Fruit fly (Drosophila melanogaster) whole organism, wandering third instar larva: Measurements from ENCODE around the gene CG7329.

Experiments
- Abd-B ChIP-seq: fragments of >200 bp; optimal IDR thresholded peaks from 2 replicates; lab custom pipeline; 2017; ENCODE audit warnings: missing biosample characterization, missing genetic modification characterization
- CG32264 ChIP-seq: fragments of 200-800 bp; sonication (Bioruptor generic); optimal IDR thresholded peaks from 2 replicates; lab custom pipeline; 2016; ENCODE audit warnings: missing biosample characterization, missing genetic modification characterization
- Dfd ChIP-seq: fragments of >200 bp; optimal IDR thresholded peaks from 2 replicates; lab custom pipeline; 2017; ENCODE audit warnings: missing biosample characterization, missing genetic modification characterization
- Dif ChIP-seq: fragments of 200-275, 200-300 bp; sonication (Bioruptor generic); optimal IDR thresholded peaks from 2 replicates; lab custom pipeline; 2018; ENCODE audit warnings: missing biosample characterization, missing genetic modification characterization; ENCODE audit not compliant: partially characterized antibody
- HLH106 ChIP-seq: fragments of 200-800 bp; optimal IDR thresholded peaks from 3 replicates; lab custom pipeline; 2019; ENCODE audit warnings: missing biosample characterization, mild to moderate bottlenecking, missing genetic modification characterization, moderate library complexity
- Hnf4 ChIP-seq: fragments of 200-800 bp; sonication (Bioruptor generic); optimal IDR thresholded peaks from 2 replicates; lab custom pipeline; 2016; ENCODE audit warnings: missing biosample characterization, mild to moderate bottlenecking, missing genetic modification characterization
- Hr78 ChIP-seq: fragments of >200 bp; optimal IDR thresholded peaks from 2 replicates; lab custom pipeline; 2017; ENCODE audit warnings: missing biosample characterization, missing genetic modification characterization
- Hr83 ChIP-seq: fragments of 200-300 bp; sonication (Bioruptor generic); optimal IDR thresholded peaks from 2 replicates; lab custom pipeline; 2016; ENCODE audit warnings: missing biosample characterization, mild to moderate bottlenecking, missing genetic modification characterization, moderate library complexity; ENCODE audit not compliant: poor library complexity, severe bottlenecking
- Jra ChIP-seq: sonication (Bioruptor generic); optimal IDR thresholded peaks from 2 replicates; lab custom pipeline; 2016; ENCODE audit warnings: missing biosample characterization, missing genetic modification characterization
- N ChIP-seq: fragments of >200 bp; optimal IDR thresholded peaks from 2 replicates; lab custom pipeline; 2018; ENCODE audit warnings: missing biosample characterization, missing external identifiers, missing genetic modification characterization
- OdsH ChIP-seq: fragments of 200-800 bp; sonication (Bioruptor generic); optimal IDR thresholded peaks from 2 replicates; lab custom pipeline; 2016; ENCODE audit warnings: missing biosample characterization, mild to moderate bottlenecking, missing genetic modification characterization
- Rel ChIP-seq, 2 experiments: fragments of 200-800 bp; sonication (Bioruptor generic) in 1 of 2; optimal IDR thresholded peaks; 2 replicates in 1 of 2; 3 replicates in 1 of 2; lab custom pipeline; 2016 to 2019; ENCODE audit warnings: mild to moderate bottlenecking in 2 of 2, missing biosample characterization in 2 of 2, missing genetic modification characterization in 2 of 2, moderate library complexity in 1 of 2
- Sp1 ChIP-seq: fragments of 200-800 bp; sonication (Bioruptor generic); optimal IDR thresholded peaks from 3 replicates; lab custom pipeline; 2019; ENCODE audit warnings: missing biosample characterization, mild to moderate bottlenecking, missing genetic modification characterization, moderate library complexity
- br ChIP-seq: fragments of 200-800 bp; sonication (Bioruptor generic); optimal IDR thresholded peaks from 2 replicates; lab custom pipeline; 2016; ENCODE audit warnings: missing biosample characterization, missing genetic modification characterization
- brk ChIP-seq: fragments of 200-800 bp; sonication (Bioruptor generic); optimal IDR thresholded peaks from 2 replicates; lab custom pipeline; 2016; ENCODE audit warnings: missing biosample characterization, mild to moderate bottlenecking, missing genetic modification characterization
- dl ChIP-seq, 2 experiments: fragments of 175-275, 200-275 bp in 1 of 2; fragments of 200-275 bp in 1 of 2; sonication (Bioruptor generic); optimal IDR thresholded peaks; lab custom pipeline; 2018; ENCODE audit warnings: mild to moderate bottlenecking in 2 of 2, missing biosample characterization in 2 of 2, missing genetic modification characterization in 2 of 2, moderate library complexity in 2 of 2; ENCODE audit not compliant: partially characterized antibody in 2 of 2, insufficient read depth in 1 of 2
- dmrt93B ChIP-seq: fragments of 200-800 bp; sonication (Bioruptor generic); optimal IDR thresholded peaks from 2 replicates; lab custom pipeline; 2018; ENCODE audit warnings: missing biosample characterization, mild to moderate bottlenecking, missing genetic modification characterization
- dsf ChIP-seq: sonication (Bioruptor generic); optimal IDR thresholded peaks from 2 replicates; lab custom pipeline; 2016; ENCODE audit warnings: missing biosample characterization, missing genetic modification characterization, borderline replicate concordance
- ey ChIP-seq: fragments of 200-800 bp; sonication (Bioruptor generic); optimal IDR thresholded peaks from 2 replicates; lab custom pipeline; 2016; ENCODE audit warnings: missing biosample characterization, missing genetic modification characterization
- foxo ChIP-seq, 2 experiments: fragments of 200-800 bp; sonication (Bioruptor generic); optimal IDR thresholded peaks; 2 replicates in 1 of 2; 3 replicates in 1 of 2; lab custom pipeline; 2016 to 2017; ENCODE audit warnings: missing biosample characterization in 2 of 2, missing genetic modification characterization in 2 of 2
- fru ChIP-seq: fragments of 200-800 bp; sonication (Bioruptor generic); optimal IDR thresholded peaks from 3 replicates; lab custom pipeline; 2016; ENCODE audit warnings: missing biosample characterization, mild to moderate bottlenecking, missing genetic modification characterization
- h ChIP-seq: fragments of 200-800 bp; sonication (Bioruptor generic); optimal IDR thresholded peaks from 3 replicates; lab custom pipeline; 2016; ENCODE audit warnings: missing biosample characterization, mild to moderate bottlenecking, missing genetic modification characterization
- jim ChIP-seq: fragments of 175-275, 200-325 bp; sonication (Bioruptor generic); optimal IDR thresholded peaks from 2 replicates; lab custom pipeline; 2016; ENCODE audit warnings: missing biosample characterization, mild to moderate bottlenecking, missing genetic modification characterization
- lola ChIP-seq: fragments of >200 bp; optimal IDR thresholded peaks from 2 replicates; lab custom pipeline; 2017; ENCODE audit warnings: missing biosample characterization, missing genetic modification characterization
- pan ChIP-seq: fragments of >200 bp; optimal IDR thresholded peaks from 2 replicates; lab custom pipeline; 2017
- psq ChIP-seq: fragments of 200-800 bp; sonication (Bioruptor generic); optimal IDR thresholded peaks from 3 replicates; lab custom pipeline; 2017; ENCODE audit warnings: missing biosample characterization, mild to moderate bottlenecking, missing genetic modification characterization, moderate library complexity
- rgr ChIP-seq: fragments of 200-800 bp; sonication (Bioruptor generic); optimal IDR thresholded peaks from 3 replicates; lab custom pipeline; 2016; ENCODE audit warnings: missing biosample characterization, mild to moderate bottlenecking, missing genetic modification characterization
- sage ChIP-seq: fragments of 200-800 bp; sonication (Bioruptor generic); optimal IDR thresholded peaks from 2 replicates; lab custom pipeline; 2016; ENCODE audit warnings: missing biosample characterization, mild to moderate bottlenecking, missing genetic modification characterization
- sv ChIP-seq: fragments of 200-800 bp; sonication (Bioruptor generic); optimal IDR thresholded peaks from 3 replicates; lab custom pipeline; 2016; ENCODE audit warnings: missing biosample characterization, missing genetic modification characterization
- tai ChIP-seq: sonication (Bioruptor generic); optimal IDR thresholded peaks from 2 replicates; lab custom pipeline; 2016; ENCODE audit warnings: missing biosample characterization, missing genetic modification characterization
- usp ChIP-seq: fragments of >200 bp; optimal IDR thresholded peaks from 2 replicates; lab custom pipeline; 2017; ENCODE audit warnings: missing biosample characterization, missing genetic modification characterization
- woc ChIP-seq: sonication (Bioruptor generic); optimal IDR thresholded peaks from 2 replicates; lab custom pipeline; 2016; ENCODE audit warnings: missing biosample characterization, mild to moderate bottlenecking, missing genetic modification characterization

The CG7329 gene

dm6 chr2L:10682197-10682596 lies 43.9 kb upstream of the CG7329 start:
- no peak for TF ChIP-seq Sp1
- TF ChIP-seq Hnf4 (GFP tag; lab: Kevin White, UChicago), result no peak
- no peak for TF ChIP-seq dsf (GFP tag; lab: Kevin White, UChicago)
- no peak for TF ChIP-seq Hr83
- no peak for TF ChIP-seq CG32264 (GFP tag; lab: Kevin White, UChicago)
- TF ChIP-seq OdsH (GFP tag; lab: Kevin White, UChicago), result no peak
- no peak for TF ChIP-seq pan (lab: Kevin White, UChicago)
- TF ChIP-seq dl (GFP tag; optimal IDR thresholded peaks at IDR 0.05; lab: Kevin White, UChicago; ENCODE audit: insufficient read depth in 1 of 2, partially characterized antibody in 2 of 2), result no peak
- TF ChIP-seq brk (GFP tag; lab: Kevin White, UChicago), result no peak
- no peak for TF ChIP-seq usp (GFP tag; lab: Kevin White, UChicago)
- no peak for TF ChIP-seq Abd-B (GFP tag; lab: Kevin White, UChicago)
- TF ChIP-seq psq, result no peak
- TF ChIP-seq sage (GFP tag; lab: Kevin White, UChicago), result no peak

dm6 chr2L:10681602-10682001 lies 43.3 kb upstream of the CG7329 start, which contains the start of gene CG17107:
CG17107 (plus strand) TSS chr2L:10681902.
- TF ChIP-seq Jra (GFP tag; lab: Kevin White, UChicago), result no peak
- TF ChIP-seq foxo (GFP tag; optimal IDR thresholded peaks at IDR 0.05; lab: Kevin White, UChicago), result no peak

dm6 chr2L:10680584-10681080 lies 42.4 kb upstream of the CG7329 start, which contains the start of gene CG17105:
CG17105 (plus strand) TSS chr2L:10681030.
- TF ChIP-seq Sp1 (no peak), sv (no peak), rgr (GFP tag; lab: Kevin White, UChicago) (no peak), Dfd (GFP tag; lab: Kevin White, UChicago) (no peak), HLH106 (tag; lab: Kevin White, UChicago) (no peak), Abd-B (GFP tag; lab: Kevin White, UChicago) (no peak), Hr78 (GFP tag; lab: Kevin White, UChicago) (no peak), Jra (GFP tag; lab: Kevin White, UChicago) (no peak), fru (GFP tag; lab: Kevin White, UChicago) (no peak)

- peak; percentile 18 for TF ChIP-seq ey (GFP tag; lab: Kevin White, UChicago)
- TF ChIP-seq dmrt93B (GFP tag; lab: Kevin White, UChicago), result no peak
- TF ChIP-seq Abd-B (GFP tag; lab: Kevin White, UChicago), result no peak
- TF ChIP-seq Dif (GFP tag; lab: Kevin White, UChicago), result no peak
- no peak for TF ChIP-seq lola (GFP tag; lab: Kevin White, UChicago)
- TF ChIP-seq h, result peak; percentile 2
- no peak for TF ChIP-seq CG32264 (GFP tag; lab: Kevin White, UChicago)
- no peak for TF ChIP-seq rgr (GFP tag; lab: Kevin White, UChicago)
- TF ChIP-seq OdsH (GFP tag; lab: Kevin White, UChicago), result no peak
These were observed 41.3 kb upstream of the CG7329 start for dm6 chr2L:10679568-10679967.

dm6 chr2L:10677715-10678088 lies 39.4 kb upstream of the CG7329 start:
- no peak for TF ChIP-seq Dif (GFP tag; lab: Kevin White, UChicago)
- peak; percentile 13 for TF ChIP-seq fru (GFP tag; lab: Kevin White, UChicago)
- TF ChIP-seq dl (GFP tag; optimal IDR thresholded peaks at IDR 0.05; lab: Kevin White, UChicago; ENCODE audit: insufficient read depth in 1 of 2, partially characterized antibody in 2 of 2), result no peak
- no peak for TF ChIP-seq Sp1
- no peak for TF ChIP-seq jim (GFP tag; lab: Kevin White, UChicago)
- no peak for TF ChIP-seq Jra (GFP tag; lab: Kevin White, UChicago)
- no peak for TF ChIP-seq pan (lab: Kevin White, UChicago)

dm6 chr2L:10676933-10677714 lies 38.9 kb upstream of the CG7329 start, which contains the start of gene CG17104:
CG17104 (plus strand) TSS chr2L:10677198.
- TF ChIP-seq OdsH (GFP tag; lab: Kevin White, UChicago) (peak; percentile 48), rgr (GFP tag; lab: Kevin White, UChicago) (peak; percentile 58), foxo (GFP tag; optimal IDR thresholded peaks at IDR 0.05; lab: Kevin White, UChicago) (peak in 1 of 2 experiments; percentile 60), fru (GFP tag; lab: Kevin White, UChicago) (peak; percentile 75), Hr83 (no peak), h (peak; percentile 63), woc (peak; percentile 55), dsf (GFP tag; lab: Kevin White, UChicago) (no peak), tai (GFP tag; lab: Kevin White, UChicago) (peak; percentile 32), Rel (GFP tag; optimal IDR thresholded peaks at IDR 0.05; lab: Kevin White, UChicago) (no peak), Rel (tag; optimal IDR thresholded peaks at IDR 0.05; lab: Kevin White, UChicago) (no peak), br (GFP tag; lab: Kevin White, UChicago) (peak; percentile 33), Sp1 (peak; percentile 46), N (GFP tag; lab: Kevin White, UChicago) (no peak), Hnf4 (GFP tag; lab: Kevin White, UChicago) (peak; percentile 29), HLH106 (tag; lab: Kevin White, UChicago) (peak; percentile 54), ey (GFP tag; lab: Kevin White, UChicago) (peak; percentile 44)
